Fruit fly (Drosophila melanogaster) whole organism, prepupa: ENCODE data around the gene unc.
A peak's percentile ranks its signal among the peaks of the same experiment; 100 is the strongest.

Experiments used
- CG10669 ChIP-seq: fragments of 200-800 bp; sonication (Bioruptor generic); optimal IDR thresholded peaks from 3 replicates; lab custom pipeline; 2018; ENCODE audit warnings: missing biosample characterization, mild to moderate bottlenecking, missing genetic modification characterization, moderate library complexity
- CG16779 ChIP-seq: fragments of 200-800 bp; sonication (Bioruptor generic); optimal IDR thresholded peaks from 3 replicates; lab custom pipeline; 2017; ENCODE audit warnings: missing biosample characterization, mild to moderate bottlenecking, missing genetic modification characterization
- CG3032 ChIP-seq: fragments of 200-800 bp; optimal IDR thresholded peaks from 2 replicates; lab custom pipeline; 2019; ENCODE audit warnings: missing biosample characterization, mild to moderate bottlenecking, missing genetic modification characterization, moderate library complexity
- CG31627 ChIP-seq: fragments of 200-800 bp; sonication (Bioruptor generic); optimal IDR thresholded peaks from 3 replicates; lab custom pipeline; 2016; ENCODE audit warnings: missing biosample characterization, missing genetic modification characterization
- CG34406 ChIP-seq: fragments of 200-800 bp; sonication (Bioruptor generic); optimal IDR thresholded peaks from 3 replicates; lab custom pipeline; 2016; ENCODE audit warnings: missing biosample characterization, missing genetic modification characterization
- Ets21C ChIP-seq: fragments of 200-800 bp; sonication (Bioruptor generic); optimal IDR thresholded peaks from 3 replicates; lab custom pipeline; 2016; ENCODE audit warnings: missing biosample characterization, missing genetic modification characterization
- Met ChIP-seq: fragments of 200-800 bp; sonication (Bioruptor generic); optimal IDR thresholded peaks from 3 replicates; lab custom pipeline; 2016; ENCODE audit warnings: missing biosample characterization, missing genetic modification characterization
- OdsH ChIP-seq: fragments of 200-800 bp; sonication (Bioruptor generic); optimal IDR thresholded peaks from 3 replicates; lab custom pipeline; 2016; ENCODE audit warnings: missing biosample characterization, missing genetic modification characterization
- Sox14 ChIP-seq: fragments of 200-800 bp; sonication (Bioruptor generic); optimal IDR thresholded peaks from 3 replicates; lab custom pipeline; 2016; ENCODE audit warnings: missing biosample characterization, missing genetic modification characterization
- achi ChIP-seq: fragments of 200-800 bp; sonication (Bioruptor generic); optimal IDR thresholded peaks from 3 replicates; lab custom pipeline; 2016; ENCODE audit warnings: missing biosample characterization, missing genetic modification characterization
- eg ChIP-seq: fragments of 200-800 bp; sonication (Bioruptor generic); IDR thresholded peaks from 3 replicates; pipeline ENCODE4 v1.3.6; 2022; ENCODE audit warnings: missing biosample characterization, missing genetic modification characterization
- esn ChIP-seq: fragments of 200-800 bp; sonication (Bioruptor generic); optimal IDR thresholded peaks from 2 replicates; lab custom pipeline; 2016; ENCODE audit warnings: missing biosample characterization, mild to moderate bottlenecking, missing genetic modification characterization, moderate library complexity
- lz ChIP-seq: fragments of 200-800 bp; sonication (Bioruptor generic); optimal IDR thresholded peaks from 3 replicates; lab custom pipeline; 2016; ENCODE audit warnings: missing biosample characterization, missing genetic modification characterization
- ss ChIP-seq, 2 experiments: fragments of 200-800 bp; sonication (Bioruptor generic); optimal IDR thresholded peaks; 2 replicates in 1 of 2; 3 replicates in 1 of 2; lab custom pipeline; 2017 to 2018; ENCODE audit warnings: mild to moderate bottlenecking in 2 of 2, missing biosample characterization in 2 of 2, missing genetic modification characterization in 2 of 2, moderate library complexity in 1 of 2
- svp ChIP-seq: fragments of 200-800 bp; sonication (Bioruptor generic); peaks from one replicate; lab custom pipeline; 2016; ENCODE audit warnings: missing biosample characterization, missing genetic modification characterization
- topi ChIP-seq: fragments of 200-800 bp; sonication (Bioruptor generic); optimal IDR thresholded peaks from 3 replicates; lab custom pipeline; 2016; ENCODE audit warnings: missing biosample characterization, missing genetic modification characterization

unc gene

dm6 chrX:21064927-21065326 is 51.8 kb downstream of the unc start (continued):
- TF ChIP-seq ss (GFP tag; optimal IDR thresholded peaks at IDR 0.05; lab: Kevin White, UChicago) (peak; percentile 72 to 79), CG3032 (tag; lab: Kevin White, UChicago) (peak; percentile 75), CG10669 (GFP tag; lab: Kevin White, UChicago) (peak; percentile 85), CG31627 (GFP tag; lab: Kevin White, UChicago) (peak; percentile 98), Sox14 (GFP tag; lab: Kevin White, UChicago) (peak; percentile 93), CG16779 (tag; lab: Kevin White, UChicago) (peak; percentile 85), OdsH (peak; percentile 93), eg (GFP tag; lab: Robert Waterston, UW) (peak; percentile 93), CG34406 (GFP tag; lab: Kevin White, UChicago) (peak; percentile 91), esn (peak; percentile 97), Ets21C (peak; percentile 96), Met (peak; percentile 96), achi (GFP tag; lab: Kevin White, UChicago) (peak; percentile 87), lz (GFP tag; lab: Kevin White, UChicago) (peak; percentile 96), topi (peak; percentile 97), svp (GFP tag; lab: Kevin White, UChicago) (peak; percentile 98)
- TF ChIP-seq, all 60 proteins: peak for 60
